Worm (Caenorhabditis elegans) whole organism, midembryonic: ENCODE data around the gene spat-1.

Source experiments
- T22C8.4 ChIP-seq: fragments of 200-800 bp; sonication (Bioruptor generic); IDR thresholded peaks from 2 replicates; pipeline ENCODE4 v1.3.6; 2022; ENCODE audit warnings: missing genetic modification characterization, missing compliant biosample characterization
- cog-1 ChIP-seq: sonication (generic microtip); optimal IDR thresholded peaks from 2 replicates; lab custom pipeline; 2016; ENCODE audit warnings: missing genetic modification characterization, missing compliant biosample characterization
- flt-1 ChIP-seq: fragments of 200-800 bp; sonication (Bioruptor generic); IDR thresholded peaks from 2 replicates; pipeline ENCODE4 v1.3.6; 2022; ENCODE audit warnings: missing genetic modification characterization, missing compliant biosample characterization
- klf-2 ChIP-seq: fragments of 200-800 bp; sonication (Bioruptor generic); conservative IDR thresholded peaks from 2 replicates; pipeline ENCODE4 v1.3.6; 2022; ENCODE audit warnings: missing genetic modification reagents, missing genetic modification characterization, missing compliant biosample characterization
- med-1 ChIP-seq: sonication (generic microtip); optimal IDR thresholded peaks from 2 replicates; lab custom pipeline; 2017; ENCODE audit warnings: missing genetic modification characterization, mild to moderate bottlenecking, missing compliant biosample characterization, antibody characterized with exemption, missing genetic modification reagents; ENCODE audit not compliant: insufficient read depth
- ref-1 ChIP-seq: fragments of 200-800 bp; sonication (Bioruptor generic); conservative IDR thresholded peaks from 2 replicates; pipeline ENCODE4 v1.3.6; 2022; ENCODE audit warnings: missing genetic modification reagents, missing genetic modification characterization, missing compliant biosample characterization
- tab-1 ChIP-seq: fragments of 200-800 bp; sonication (Bioruptor generic); IDR thresholded peaks from 2 replicates; pipeline ENCODE4 v1.3.6; 2022; ENCODE audit warnings: missing genetic modification characterization, missing compliant biosample characterization
- ztf-23 ChIP-seq: fragments of 200-800 bp; sonication (Bioruptor generic); IDR thresholded peaks from 2 replicates; pipeline ENCODE4 v1.3.6; 2022; ENCODE audit warnings: missing genetic modification reagents, missing genetic modification characterization, missing compliant biosample characterization
- ztf-29 ChIP-seq: fragments of 200-800 bp; sonication (Bioruptor generic); IDR thresholded peaks from 2 replicates; pipeline ENCODE4 v1.3.6; 2022; ENCODE audit warnings: missing genetic modification reagents, missing genetic modification characterization, missing compliant biosample characterization

Gene spat-1

DNA sequence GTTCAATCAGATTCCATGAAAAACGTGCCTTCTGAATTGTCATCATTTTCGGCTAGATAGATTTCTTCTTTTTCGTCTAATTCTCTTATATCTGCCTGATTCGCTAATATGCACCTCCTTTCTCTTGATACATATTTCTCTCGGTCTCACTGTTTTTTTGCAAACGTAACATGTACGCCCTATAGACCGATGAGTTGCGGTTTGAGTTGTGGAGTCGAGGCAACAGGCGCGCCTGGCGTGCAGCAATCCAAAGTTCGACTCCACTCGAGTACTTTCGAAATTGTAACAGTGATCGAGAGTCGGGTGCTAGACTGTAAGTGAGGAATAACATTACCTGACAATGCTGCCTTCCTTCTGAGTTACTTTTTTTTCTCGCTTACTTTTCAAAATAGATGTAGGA is 31.7 kb upstream of the spat-1 start:
- TF ChIP-seq T22C8.4 (GFP tag; lab: Robert Waterston, UW) (peak; percentile 87), med-1 (GFP tag; lab: Kevin White, UChicago) (peak; percentile 72), ztf-29 (GFP tag; lab: Robert Waterston, UW) (peak; percentile 90), klf-2 (GFP tag; lab: Robert Waterston, UW) (peak; percentile 88), ztf-23 (GFP tag; lab: Robert Waterston, UW) (peak; percentile 92), flt-1 (peak; percentile 96), ref-1 (GFP tag; lab: Robert Waterston, UW) (peak; percentile 82), tab-1 (GFP tag; lab: Robert Waterston, UW) (peak; percentile 92), cog-1 (tag; lab: Kevin White, UChicago) (peak; percentile 92)

DNA sequence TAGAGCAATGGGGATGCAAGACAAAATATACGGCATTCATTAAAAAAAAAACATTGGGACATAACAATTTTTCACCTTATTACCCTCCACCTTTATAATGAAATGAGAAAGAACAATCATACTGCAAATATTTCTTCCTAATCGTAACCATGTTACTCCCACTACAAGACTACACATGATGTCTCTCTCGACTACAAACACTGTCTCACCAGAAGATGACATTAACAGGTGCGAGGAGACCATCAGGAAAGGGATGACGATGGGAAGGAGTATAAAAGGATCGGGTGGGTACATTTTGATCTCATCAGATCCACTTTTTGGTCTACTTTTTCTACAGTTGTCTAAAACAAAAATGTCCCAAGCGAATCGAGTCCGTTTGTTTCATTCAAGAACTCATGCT is 30.7 kb upstream of the spat-1 start, which contains the start of gene dhs-8:
dhs-8 (plus strand) TSS at position 179 of the 400 bp plus-strand sequence.
- TF ChIP-seq klf-2 (GFP tag; lab: Robert Waterston, UW) = no peak
- TF ChIP-seq ztf-23 (GFP tag; lab: Robert Waterston, UW) = no peak
- TF ChIP-seq med-1 (GFP tag; lab: Kevin White, UChicago) = no peak
- TF ChIP-seq flt-1 = no peak
- no peak for TF ChIP-seq T22C8.4 (GFP tag; lab: Robert Waterston, UW)
- TF ChIP-seq tab-1 (GFP tag; lab: Robert Waterston, UW) = no peak

DNA sequence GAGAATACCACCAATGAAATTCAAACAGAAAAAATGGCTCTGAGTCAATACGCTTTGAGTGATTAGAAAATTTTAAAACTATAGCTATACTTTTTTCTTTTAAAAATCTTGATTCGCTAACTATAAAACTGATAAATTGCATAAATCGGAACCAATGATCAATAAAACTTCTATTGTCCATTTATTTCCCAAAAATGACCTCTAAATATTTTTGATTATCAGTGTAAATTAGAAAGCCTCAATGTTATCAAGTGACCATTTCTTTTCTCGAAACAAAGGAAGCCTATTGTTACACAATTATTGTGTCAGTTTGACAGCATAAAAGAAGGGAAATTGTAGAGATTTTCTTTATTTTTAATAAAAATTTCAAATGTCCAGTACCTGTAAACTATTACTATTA is 28.4 kb upstream of the spat-1 start, which contains the start of gene K10H10.4:
K10H10.4 (plus strand) TSS at position 301 of the 400 bp plus-strand sequence.
- no peak for TF ChIP-seq ztf-29 (GFP tag; lab: Robert Waterston, UW)
- no peak for TF ChIP-seq med-1 (GFP tag; lab: Kevin White, UChicago)
- TF ChIP-seq cog-1 (tag; lab: Kevin White, UChicago) = no peak
- no peak for TF ChIP-seq ztf-23 (GFP tag; lab: Robert Waterston, UW)
- no peak for TF ChIP-seq flt-1
- no peak for TF ChIP-seq ref-1 (GFP tag; lab: Robert Waterston, UW)
- no peak for TF ChIP-seq tab-1 (GFP tag; lab: Robert Waterston, UW)
- no peak for TF ChIP-seq klf-2 (GFP tag; lab: Robert Waterston, UW)
- TF ChIP-seq T22C8.4 (GFP tag; lab: Robert Waterston, UW) = no peak

DNA sequence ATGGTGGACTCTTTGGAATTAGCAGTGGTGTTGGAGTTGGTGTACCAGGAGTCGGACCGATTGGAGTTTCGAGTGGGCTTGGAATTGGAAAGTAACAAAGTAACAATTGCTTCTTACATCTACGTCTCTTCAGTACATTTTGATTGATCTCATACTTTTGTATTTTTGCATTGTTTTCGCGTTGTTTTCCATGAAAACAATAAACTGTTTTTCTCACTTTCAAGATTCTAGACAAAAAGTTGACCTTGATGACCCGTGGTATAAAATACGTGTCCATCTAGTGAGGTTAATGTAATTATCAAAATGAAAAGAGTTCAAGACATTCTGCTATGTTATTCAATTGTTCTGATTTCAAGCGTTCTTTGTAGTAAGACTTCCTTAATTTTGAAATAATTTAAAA is 27.1 kb upstream of the spat-1 start, which contains the start of gene K10H10.5:
K10H10.5 (plus strand) TSS at position 301 of the 400 bp plus-strand sequence.
- TF ChIP-seq flt-1 (no peak), ztf-23 (GFP tag; lab: Robert Waterston, UW) (no peak), cog-1 (tag; lab: Kevin White, UChicago) (no peak), ref-1 (GFP tag; lab: Robert Waterston, UW) (no peak), med-1 (GFP tag; lab: Kevin White, UChicago) (no peak), tab-1 (GFP tag; lab: Robert Waterston, UW) (no peak)

ce11 chrII:14502997-14503396 is 25.6 kb upstream of the spat-1 start, which contains the start of gene K10H10.6:
K10H10.6 (plus strand) TSS chrII:14503297.
- TF ChIP-seq ztf-29 (GFP tag; lab: Robert Waterston, UW) = no peak
- TF ChIP-seq flt-1 = no peak
- no peak for TF ChIP-seq ref-1 (GFP tag; lab: Robert Waterston, UW)
- no peak for TF ChIP-seq klf-2 (GFP tag; lab: Robert Waterston, UW)
- no peak for TF ChIP-seq T22C8.4 (GFP tag; lab: Robert Waterston, UW)
- no peak for TF ChIP-seq cog-1 (tag; lab: Kevin White, UChicago)
- no peak for TF ChIP-seq med-1 (GFP tag; lab: Kevin White, UChicago)
- no peak for TF ChIP-seq ztf-23 (GFP tag; lab: Robert Waterston, UW)
- no peak for TF ChIP-seq tab-1 (GFP tag; lab: Robert Waterston, UW)

DNA sequence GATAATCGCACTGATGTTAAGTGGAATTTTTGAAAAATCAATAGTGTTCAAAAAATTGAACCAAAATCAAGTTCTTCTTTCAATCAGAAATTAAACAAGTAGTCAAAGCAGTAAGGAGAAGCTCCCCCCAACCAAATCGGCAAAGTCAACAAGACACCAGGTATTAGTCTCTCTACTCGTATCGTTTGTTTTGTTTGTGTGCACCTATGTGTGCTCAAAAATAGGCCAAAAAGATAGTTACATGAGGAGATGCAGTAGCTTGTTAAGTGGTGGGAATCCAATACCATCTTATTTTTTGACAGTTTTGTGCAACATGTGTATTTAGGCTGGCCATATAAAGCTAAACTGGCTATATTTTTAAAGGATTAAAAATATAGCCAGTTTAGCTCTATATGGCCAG is 22.3 kb upstream of the spat-1 start, which contains the start of gene K10H10.12:
K10H10.12 (minus strand) TSS at position 101 of the 400 bp plus-strand sequence.
- TF ChIP-seq ztf-23 (GFP tag; lab: Robert Waterston, UW) (no peak), T22C8.4 (GFP tag; lab: Robert Waterston, UW) (no peak), cog-1 (tag; lab: Kevin White, UChicago) (no peak), ztf-29 (GFP tag; lab: Robert Waterston, UW) (no peak)

DNA sequence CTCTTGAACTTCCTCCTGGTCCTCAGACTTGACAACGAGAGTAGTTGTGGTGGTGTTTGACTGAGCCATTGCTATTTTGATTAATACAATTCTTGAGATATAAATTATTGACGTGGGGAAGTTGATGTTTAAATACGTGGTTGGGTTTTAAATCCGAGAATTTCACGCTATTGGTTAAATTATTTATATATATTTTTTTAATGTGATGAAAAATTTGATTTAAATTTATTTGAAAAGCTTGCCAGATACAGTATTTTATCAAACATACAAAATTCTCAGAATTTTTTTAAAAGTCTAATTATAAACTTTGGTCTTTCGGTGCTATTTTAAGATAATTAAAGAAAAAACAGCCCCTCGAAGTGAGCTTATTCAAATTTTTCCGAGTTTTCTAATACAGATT is 21.0 kb upstream of the spat-1 start, which contains the start of the genes K10H10.7 and K10H10.10:
K10H10.7 (minus strand) TSS at position 101 of the 400 bp plus-strand sequence.
K10H10.10 (plus strand) TSS at position 204 of the 400 bp plus-strand sequence.
- TF ChIP-seq cog-1 (tag; lab: Kevin White, UChicago) (no peak), flt-1 (no peak), ztf-23 (GFP tag; lab: Robert Waterston, UW) (no peak), klf-2 (GFP tag; lab: Robert Waterston, UW) (no peak), ztf-29 (GFP tag; lab: Robert Waterston, UW) (no peak), tab-1 (GFP tag; lab: Robert Waterston, UW) (no peak), T22C8.4 (GFP tag; lab: Robert Waterston, UW) (no peak), med-1 (GFP tag; lab: Kevin White, UChicago) (no peak), ref-1 (GFP tag; lab: Robert Waterston, UW) (no peak)

- TF ChIP-seq ztf-23 (GFP tag; lab: Robert Waterston, UW) (no peak), ref-1 (GFP tag; lab: Robert Waterston, UW) (no peak), klf-2 (GFP tag; lab: Robert Waterston, UW) (no peak), flt-1 (no peak), cog-1 (tag; lab: Kevin White, UChicago) (no peak), tab-1 (GFP tag; lab: Robert Waterston, UW) (no peak), T22C8.4 (GFP tag; lab: Robert Waterston, UW) (no peak), ztf-29 (GFP tag; lab: Robert Waterston, UW) (no peak), med-1 (GFP tag; lab: Kevin White, UChicago) (no peak)
These were observed 18.4 kb upstream of the spat-1 start for ce11 chrII:14510162-14510561.

DNA sequence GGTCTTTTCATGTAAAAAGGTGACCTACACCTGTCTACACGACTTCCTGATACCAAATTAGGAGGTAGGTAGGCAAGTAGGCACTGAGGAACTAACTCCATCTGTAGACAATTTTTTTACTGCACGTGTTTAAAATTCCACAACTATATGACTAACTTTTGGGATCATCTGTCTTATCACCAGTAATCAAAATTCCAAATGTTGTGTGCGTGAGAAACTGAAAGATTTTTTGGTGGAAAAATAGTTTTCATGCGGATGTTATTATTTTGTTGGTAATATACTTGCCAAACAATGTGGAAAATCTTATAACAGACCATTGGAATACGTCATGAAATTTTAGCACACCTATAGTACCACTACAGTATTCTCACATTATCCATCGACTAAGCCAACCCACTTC is 17.4 kb upstream of the spat-1 start, which contains the start of gene K10H10.13:
K10H10.13 (minus strand) TSS at position 101 of the 400 bp plus-strand sequence.
- TF ChIP-seq flt-1 (no peak), tab-1 (GFP tag; lab: Robert Waterston, UW) (no peak), med-1 (GFP tag; lab: Kevin White, UChicago) (no peak), ref-1 (GFP tag; lab: Robert Waterston, UW) (no peak), T22C8.4 (GFP tag; lab: Robert Waterston, UW) (no peak), ztf-29 (GFP tag; lab: Robert Waterston, UW) (no peak), klf-2 (GFP tag; lab: Robert Waterston, UW) (no peak), cog-1 (tag; lab: Kevin White, UChicago) (no peak), ztf-23 (GFP tag; lab: Robert Waterston, UW) (no peak)
